Fruit fly (Drosophila melanogaster) whole organism, embryonic: Measurements from ENCODE around the gene Mrtf.
A peak's percentile ranks its signal among the peaks of the same experiment; 100 is the strongest.

Source experiments
- Asciz ChIP-seq: fragments of 200-800 bp; sonication (Bioruptor generic); optimal IDR thresholded peaks from 2 replicates; lab custom pipeline; 2017; ENCODE audit warnings: missing biosample characterization, mild to moderate bottlenecking, missing genetic modification characterization, missing genetic modification reagents
- CG10979 ChIP-seq: fragments of 200-800 bp; sonication (Bioruptor generic); optimal IDR thresholded peaks from 2 replicates; lab custom pipeline; 2018; ENCODE audit warnings: missing biosample characterization, mild to moderate bottlenecking, missing genetic modification characterization, moderate library complexity
- CG11247 ChIP-seq: fragments of 200-800 bp; sonication (Bioruptor generic); IDR thresholded peaks from 2 replicates; pipeline ENCODE4 v1.3.6; 2022; ENCODE audit warnings: missing biosample characterization, missing genetic modification characterization
- CG11456 ChIP-seq: fragments of 200-800 bp; sonication (Bioruptor generic); IDR thresholded peaks from 3 replicates; pipeline ENCODE4 v1.3.6; 2022; ENCODE audit warnings: missing biosample characterization, missing genetic modification characterization
- CG12071 ChIP-seq: fragments of 200-800 bp; sonication (Bioruptor generic); optimal IDR thresholded peaks from 3 replicates; lab custom pipeline; 2018; ENCODE audit warnings: missing biosample characterization, mild to moderate bottlenecking, missing genetic modification characterization
- CG12299 ChIP-seq: fragments of 200-800 bp; sonication (Bioruptor generic); optimal IDR thresholded peaks from 2 replicates; lab custom pipeline; 2018; ENCODE audit warnings: missing biosample characterization, mild to moderate bottlenecking, missing genetic modification characterization
- CG14965 ChIP-seq: fragments of 200-800 bp; sonication (Bioruptor generic); optimal IDR thresholded peaks from 2 replicates; lab custom pipeline; 2016; ENCODE audit warnings: missing biosample characterization, missing genetic modification characterization, borderline replicate concordance
- CG15269 ChIP-seq: fragments of 200-800 bp; sonication (Bioruptor generic); optimal IDR thresholded peaks from 2 replicates; lab custom pipeline; 2018; ENCODE audit warnings: missing biosample characterization, mild to moderate bottlenecking, missing genetic modification characterization, moderate library complexity
- CG15514 ChIP-seq: fragments of 200-800 bp; sonication (Bioruptor generic); optimal IDR thresholded peaks from 3 replicates; lab custom pipeline; 2017; ENCODE audit warnings: missing biosample characterization, missing genetic modification characterization, mild to moderate bottlenecking, moderate library complexity, missing genetic modification reagents
- CG15601 ChIP-seq: fragments of 200-800 bp; sonication (Bioruptor generic); optimal IDR thresholded peaks from 3 replicates; lab custom pipeline; 2019; ENCODE audit warnings: missing biosample characterization, mild to moderate bottlenecking, missing genetic modification characterization, moderate library complexity
- CG17385 ChIP-seq: fragments of 200-800 bp; sonication (Bioruptor generic); optimal IDR thresholded peaks from 3 replicates; lab custom pipeline; 2018; ENCODE audit warnings: missing biosample characterization, mild to moderate bottlenecking, missing genetic modification characterization
- CG2116 ChIP-seq: fragments of 200-800 bp; sonication (Bioruptor generic); optimal IDR thresholded peaks from 3 replicates; lab custom pipeline; 2018; ENCODE audit warnings: missing biosample characterization, mild to moderate bottlenecking, missing genetic modification characterization
- CG2875 ChIP-seq: fragments of 200-800 bp; sonication (Bioruptor generic); optimal IDR thresholded peaks from 2 replicates; lab custom pipeline; 2017; ENCODE audit warnings: missing biosample characterization, mild to moderate bottlenecking, missing genetic modification characterization, missing genetic modification reagents
- CG3065 ChIP-seq: fragments of 200-800 bp; sonication (Bioruptor generic); optimal IDR thresholded peaks from 2 replicates; lab custom pipeline; 2016; ENCODE audit warnings: missing biosample characterization, missing genetic modification characterization
- CG31365 ChIP-seq: fragments of 200-800 bp; sonication (Bioruptor generic); optimal IDR thresholded peaks from 2 replicates; lab custom pipeline; 2018; ENCODE audit warnings: missing biosample characterization, mild to moderate bottlenecking, missing genetic modification characterization
- CG32532 ChIP-seq: fragments of 200-800 bp; sonication (Bioruptor generic); IDR thresholded peaks from 2 replicates; pipeline ENCODE4 v1.3.6; 2022; ENCODE audit warnings: missing biosample characterization, missing genetic modification characterization
- CG33557 ChIP-seq: fragments of 200-800 bp; sonication (Bioruptor generic); optimal IDR thresholded peaks from 2 replicates; lab custom pipeline; 2019; ENCODE audit warnings: missing biosample characterization, mild to moderate bottlenecking, missing genetic modification characterization, moderate library complexity
- CG6813 ChIP-seq: fragments of 200-800 bp; sonication (Bioruptor generic); optimal IDR thresholded peaks from 2 replicates; lab custom pipeline; 2017; ENCODE audit warnings: missing biosample characterization, missing genetic modification characterization, mild to moderate bottlenecking, moderate library complexity, missing genetic modification reagents
- CG7556 ChIP-seq: fragments of 200-800 bp; sonication (Bioruptor generic); optimal IDR thresholded peaks from 2 replicates; lab custom pipeline; 2017; ENCODE audit warnings: missing biosample characterization, mild to moderate bottlenecking, missing genetic modification characterization
- CG7745 ChIP-seq: fragments of 200-800 bp; sonication (Bioruptor generic); optimal IDR thresholded peaks from 2 replicates; lab custom pipeline; 2018; ENCODE audit warnings: missing biosample characterization, mild to moderate bottlenecking, missing genetic modification characterization, moderate library complexity
- CG7987 ChIP-seq: fragments of 200-800 bp; sonication (Bioruptor generic); optimal IDR thresholded peaks from 2 replicates; lab custom pipeline; 2018; ENCODE audit warnings: missing biosample characterization, mild to moderate bottlenecking, missing genetic modification characterization, moderate library complexity
- CG8359 ChIP-seq: fragments of 200-800 bp; sonication (Bioruptor generic); optimal IDR thresholded peaks from 2 replicates; lab custom pipeline; 2017; ENCODE audit warnings: missing biosample characterization, mild to moderate bottlenecking, missing genetic modification characterization, borderline replicate concordance
- CG9609 ChIP-seq: fragments of 200-800 bp; sonication (Bioruptor generic); optimal IDR thresholded peaks from 3 replicates; lab custom pipeline; 2016; ENCODE audit warnings: missing biosample characterization, missing genetic modification characterization
- CG9797 ChIP-seq: fragments of 200-800 bp; sonication (Bioruptor generic); optimal IDR thresholded peaks from 3 replicates; lab custom pipeline; 2018; ENCODE audit warnings: missing biosample characterization, mild to moderate bottlenecking, missing genetic modification characterization
- CTCF ChIP-seq: fragments of 200-800 bp; sonication (Bioruptor generic); optimal IDR thresholded peaks from 2 replicates; lab custom pipeline; 2017; ENCODE audit warnings: missing biosample characterization, mild to moderate bottlenecking, missing genetic modification characterization, moderate library complexity
- Fer1 ChIP-seq: fragments of 200-800 bp; sonication (Bioruptor generic); optimal IDR thresholded peaks from 2 replicates; lab custom pipeline; 2017; ENCODE audit warnings: missing biosample characterization, mild to moderate bottlenecking, missing genetic modification characterization
- HmgZ ChIP-seq: fragments of 200-800 bp; sonication (Bioruptor generic); optimal IDR thresholded peaks from 2 replicates; lab custom pipeline; 2018; ENCODE audit warnings: missing biosample characterization, mild to moderate bottlenecking, missing genetic modification characterization
- Hr39 ChIP-seq: fragments of >200 bp; optimal IDR thresholded peaks from 2 replicates; lab custom pipeline; 2017
- Lhr ChIP-seq: fragments of 200-800 bp; sonication (Bioruptor generic); optimal IDR thresholded peaks from 3 replicates; lab custom pipeline; 2017; ENCODE audit warnings: mild to moderate bottlenecking, missing biosample characterization, missing genetic modification reagents, missing genetic modification characterization
- MTF-1 ChIP-seq: fragments of 200-800 bp; sonication (Bioruptor generic); optimal IDR thresholded peaks from 2 replicates; lab custom pipeline; 2018; ENCODE audit warnings: missing biosample characterization, mild to moderate bottlenecking, missing genetic modification characterization, borderline replicate concordance
- NC2β ChIP-seq: fragments of 200-800 bp; sonication (Bioruptor generic); optimal IDR thresholded peaks from 2 replicates; lab custom pipeline; 2016; ENCODE audit warnings: missing biosample characterization, missing genetic modification characterization
- Rfx ChIP-seq: fragments of 200-800 bp; sonication (Bioruptor generic); IDR thresholded peaks from 2 replicates; pipeline ENCODE4 v1.3.6; 2022; ENCODE audit warnings: missing biosample characterization, missing genetic modification characterization
- Vsx1 ChIP-seq: fragments of 200-800 bp; sonication (Bioruptor generic); optimal IDR thresholded peaks from 2 replicates; lab custom pipeline; 2017; ENCODE audit warnings: missing biosample characterization, mild to moderate bottlenecking, missing genetic modification characterization, missing genetic modification reagents
- ac ChIP-seq: fragments of 200-800 bp; sonication (Bioruptor generic); optimal IDR thresholded peaks from 3 replicates; lab custom pipeline; 2017; ENCODE audit warnings: missing biosample characterization, mild to moderate bottlenecking, missing genetic modification characterization
- ap ChIP-seq: fragments of 200-800 bp; sonication (Bioruptor generic); IDR thresholded peaks from 2 replicates; pipeline ENCODE4 v1.3.6; 2022; ENCODE audit warnings: missing biosample characterization, missing genetic modification characterization
- caup ChIP-seq: fragments of 200-800 bp; sonication (Bioruptor generic); optimal IDR thresholded peaks from 3 replicates; lab custom pipeline; 2017; ENCODE audit warnings: missing biosample characterization, mild to moderate bottlenecking, missing genetic modification characterization, moderate library complexity; ENCODE audit not compliant: severe bottlenecking
- chif ChIP-seq, 2 experiments: fragments of 200-800 bp; sonication (Bioruptor generic); optimal IDR thresholded peaks; 3 replicates each; lab custom pipeline; 2016; ENCODE audit warnings: missing biosample characterization in 2 of 2, missing genetic modification characterization in 2 of 2
- ci ChIP-seq: fragments of 200-800 bp; sonication (Bioruptor generic); IDR thresholded peaks from 3 replicates; pipeline ENCODE4 v1.3.6; 2022; ENCODE audit warnings: missing biosample characterization, missing genetic modification characterization
- ems ChIP-seq: fragments of 200-800 bp; sonication (Bioruptor generic); optimal IDR thresholded peaks from 3 replicates; lab custom pipeline; 2016; ENCODE audit warnings: missing biosample characterization, missing genetic modification characterization
- gro ChIP-seq: fragments of 200-800 bp; sonication (Bioruptor generic); optimal IDR thresholded peaks from 2 replicates; lab custom pipeline; 2016; ENCODE audit warnings: missing biosample characterization, missing genetic modification characterization
- insv ChIP-seq, 2 experiments: fragments of 200-800 bp; sonication (Bioruptor generic); optimal IDR thresholded peaks; 3 replicates each; lab custom pipeline; 2016 to 2018; ENCODE audit warnings: missing biosample characterization in 2 of 2, missing genetic modification characterization in 2 of 2
- lola ChIP-seq, 3 experiments: fragments of >200 bp in 2 of 3; fragments of 200-800 bp in 1 of 3; sonication (Bioruptor generic) in 1 of 3; optimal IDR thresholded peaks; 2 replicates each; lab custom pipeline; 2017 to 2019; ENCODE audit warnings: missing biosample characterization in 3 of 3, missing genetic modification characterization in 3 of 3, mild to moderate bottlenecking in 1 of 3, moderate library complexity in 1 of 3
- org-1 ChIP-seq: fragments of 200-800 bp; sonication (Bioruptor generic); optimal IDR thresholded peaks from 2 replicates; lab custom pipeline; 2017; ENCODE audit warnings: missing biosample characterization, missing genetic modification characterization
- pita ChIP-seq: fragments of 200-800 bp; sonication (Bioruptor generic); optimal IDR thresholded peaks from 2 replicates; lab custom pipeline; 2017; ENCODE audit warnings: missing biosample characterization, mild to moderate bottlenecking, missing genetic modification characterization
- ro ChIP-seq: fragments of 200-800 bp; sonication (Bioruptor generic); IDR thresholded peaks from 2 replicates; pipeline ENCODE4 v1.3.6; 2022; ENCODE audit warnings: missing biosample characterization, missing genetic modification characterization
- sug ChIP-seq: fragments of 200-800 bp; optimal IDR thresholded peaks from 2 replicates; lab custom pipeline; 2019; ENCODE audit warnings: missing biosample characterization, mild to moderate bottlenecking, missing genetic modification characterization, moderate library complexity
- unpg ChIP-seq: fragments of 200-800 bp; sonication (Bioruptor generic); optimal IDR thresholded peaks from 3 replicates; lab custom pipeline; 2018; ENCODE audit warnings: missing biosample characterization, mild to moderate bottlenecking, missing genetic modification characterization, moderate library complexity
- vnd ChIP-seq: fragments of 200-800 bp; sonication (Bioruptor generic); IDR thresholded peaks from 3 replicates; pipeline ENCODE4 v1.3.6; 2022; ENCODE audit warnings: missing biosample characterization, missing genetic modification characterization; ENCODE audit not compliant: partially characterized antibody
- wek ChIP-seq: fragments of 200-800 bp; sonication (Bioruptor generic); optimal IDR thresholded peaks from 3 replicates; lab custom pipeline; 2018; ENCODE audit warnings: missing biosample characterization, mild to moderate bottlenecking, missing genetic modification characterization, moderate library complexity

Mrtf gene

DNA sequence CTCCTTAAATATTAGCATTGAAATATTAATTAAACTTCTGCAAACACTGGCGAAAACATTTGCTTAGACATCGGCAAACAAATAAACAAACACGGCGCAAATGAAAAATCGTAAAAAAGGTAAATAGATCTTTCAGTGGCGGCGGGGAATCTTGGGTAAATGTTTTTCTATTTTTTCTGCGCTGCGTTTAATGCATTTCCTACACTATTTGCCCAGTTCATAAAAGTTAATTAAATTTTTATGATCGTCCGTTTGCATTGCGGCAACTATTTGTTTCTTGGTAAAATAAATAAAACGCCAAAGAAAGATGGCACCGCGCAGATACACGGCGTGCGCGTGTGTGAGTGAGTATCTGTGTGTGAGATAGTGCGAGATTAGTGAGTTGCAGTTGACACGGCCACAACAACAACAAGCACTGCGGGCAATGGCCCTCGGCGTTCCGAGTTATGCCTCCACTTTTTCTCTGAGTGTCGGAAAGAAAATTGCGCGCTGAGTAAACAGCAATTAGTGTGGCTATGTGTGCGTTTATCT, 32.2 kb upstream of the Mrtf start (continued):
- TF ChIP-seq Fer1 (GFP tag; lab: Kevin White, UChicago) (peak; percentile 9), CG14965 (GFP tag; lab: Kevin White, UChicago) (no peak), ap (GFP tag; lab: Robert Waterston, UW) (no peak), CG7987 (peak; percentile 62), ems (GFP tag; lab: Kevin White, UChicago) (peak; percentile 28), caup (GFP tag; lab: Kevin White, UChicago) (no peak), gro (GFP tag; lab: Kevin White, UChicago) (no peak), CG6813 (peak; percentile 75), lola (GFP tag; optimal IDR thresholded peaks at IDR 0.05; lab: Kevin White, UChicago) (peak in 1 of 3 experiments; percentile 48), insv (GFP tag; optimal IDR thresholded peaks at IDR 0.05; lab: Kevin White, UChicago) (peak in 1 of 2 experiments; percentile 12), Lhr (GFP tag; lab: Kevin White, UChicago) (peak; percentile 17), sug (no peak), CG7745 (tag; lab: Kevin White, UChicago) (peak; percentile 81), wek (GFP tag; lab: Kevin White, UChicago) (peak; percentile 68), org-1 (GFP tag; lab: Kevin White, UChicago) (peak; percentile 58), ro (GFP tag; lab: Robert Waterston, UW) (no peak), CG10979 (tag; lab: Kevin White, UChicago) (peak; percentile 21), CG2116 (peak; percentile 20), CG9609 (GFP tag; lab: Kevin White, UChicago) (no peak), MTF-1 (GFP tag; lab: Kevin White, UChicago) (peak; percentile 39), CG9797 (GFP tag; lab: Kevin White, UChicago) (peak; percentile 20), pita (GFP tag; lab: Kevin White, UChicago) (no peak), CG33557 (GFP tag; lab: Kevin White, UChicago) (peak; percentile 60), ci (GFP tag; lab: Robert Waterston, UW) (peak; percentile 69), Vsx1 (GFP tag; lab: Kevin White, UChicago) (peak; percentile 56), CG12299 (tag; lab: Kevin White, UChicago) (peak; percentile 21), CG2875 (GFP tag; lab: Kevin White, UChicago) (peak; percentile 65), CG31365 (tag; lab: Kevin White, UChicago) (peak; percentile 34), CG11247 (GFP tag; lab: Robert Waterston, UW) (0 out of 2 replicates have a peak, but pooled peaks have one; percentile 29), ac (GFP tag; lab: Kevin White, UChicago) (peak; percentile 76), chif (GFP tag; optimal IDR thresholded peaks at IDR 0.05; lab: Kevin White, UChicago) (peak; percentile 3 to 43), unpg (GFP tag; lab: Kevin White, UChicago) (peak; percentile 63), CG15601 (tag; lab: Kevin White, UChicago) (peak; percentile 81), CG15269 (tag; lab: Kevin White, UChicago) (no peak), CG32532 (0 out of 2 replicates have a peak, but pooled peaks have one; percentile 13), CG11456 (peak; percentile 36; the same call in 1 of the 3 replicates), vnd (GFP tag; lab: Robert Waterston, UW) (no peak), CG15514 (no peak), HmgZ (tag; lab: Kevin White, UChicago) (peak; percentile 39), CG12071 (peak; percentile 65), Hr39 (lab: Kevin White, UChicago) (no peak), CG8359 (GFP tag; lab: Kevin White, UChicago) (peak; percentile 63), Asciz (GFP tag; lab: Kevin White, UChicago) (peak; percentile 76), CG17385 (GFP tag; lab: Kevin White, UChicago) (peak; percentile 42), Rfx (no peak), CTCF (peak; percentile 23), CG7556 (GFP tag; lab: Kevin White, UChicago) (no peak), NC2β (GFP tag; lab: Kevin White, UChicago) (peak; percentile 32), CG3065 (GFP tag; lab: Kevin White, UChicago) (no peak)
